Fruit fly (Drosophila melanogaster) whole organism, embryonic: Measurements from ENCODE around the gene dec.
A peak's percentile ranks its signal among the peaks of the same experiment; 100 is the strongest.

Experiments used
- Asciz ChIP-seq: fragments of 200-800 bp; sonication (Bioruptor generic); optimal IDR thresholded peaks from 2 replicates; lab custom pipeline; 2017; ENCODE audit warnings: missing biosample characterization, mild to moderate bottlenecking, missing genetic modification characterization, missing genetic modification reagents
- Atf3 ChIP-seq: fragments of 200-800 bp; sonication (Bioruptor generic); optimal IDR thresholded peaks from 3 replicates; lab custom pipeline; 2016; ENCODE audit warnings: missing biosample characterization, missing genetic modification characterization
- CG10274 ChIP-seq: fragments of 200-800 bp; sonication (Bioruptor generic); optimal IDR thresholded peaks from 3 replicates; lab custom pipeline; 2017; ENCODE audit warnings: missing biosample characterization, mild to moderate bottlenecking, missing genetic modification characterization
- CG10543 ChIP-seq: fragments of 200-800 bp; sonication (Bioruptor generic); optimal IDR thresholded peaks from 3 replicates; lab custom pipeline; 2017; ENCODE audit warnings: missing biosample characterization, mild to moderate bottlenecking, missing genetic modification characterization, moderate library complexity
- CG11398 ChIP-seq: fragments of 200-800 bp; sonication (Bioruptor generic); optimal IDR thresholded peaks from 2 replicates; lab custom pipeline; 2016; ENCODE audit warnings: missing biosample characterization, missing genetic modification characterization
- CG12071 ChIP-seq: fragments of 200-800 bp; sonication (Bioruptor generic); optimal IDR thresholded peaks from 3 replicates; lab custom pipeline; 2018; ENCODE audit warnings: missing biosample characterization, mild to moderate bottlenecking, missing genetic modification characterization
- CG13424 ChIP-seq: fragments of 200-800 bp; sonication (Bioruptor generic); optimal IDR thresholded peaks from 2 replicates; lab custom pipeline; 2019; ENCODE audit warnings: missing biosample characterization, mild to moderate bottlenecking, missing genetic modification characterization, moderate library complexity
- CG14014 ChIP-seq: fragments of 200-800 bp; sonication (Bioruptor generic); IDR thresholded peaks from 2 replicates; pipeline ENCODE4 v1.3.6; 2022; ENCODE audit warnings: missing biosample characterization, missing genetic modification characterization
- CG16779 ChIP-seq: fragments of 200-800 bp; sonication (Bioruptor generic); IDR thresholded peaks from 2 replicates; pipeline ENCODE4 v1.3.6; 2022; ENCODE audit warnings: missing biosample characterization, missing genetic modification characterization
- CG17328 ChIP-seq: fragments of 200-800 bp; sonication (Bioruptor generic); IDR thresholded peaks from 2 replicates; pipeline ENCODE4 v1.3.6; 2022; ENCODE audit warnings: missing biosample characterization, missing genetic modification characterization
- CG18262 ChIP-seq: fragments of 200-800 bp; optimal IDR thresholded peaks from 3 replicates; lab custom pipeline; 2019; ENCODE audit warnings: missing biosample characterization, mild to moderate bottlenecking, missing genetic modification characterization, moderate library complexity
- CG2116 ChIP-seq: fragments of 200-800 bp; sonication (Bioruptor generic); optimal IDR thresholded peaks from 3 replicates; lab custom pipeline; 2018; ENCODE audit warnings: missing biosample characterization, mild to moderate bottlenecking, missing genetic modification characterization
- CG2678 ChIP-seq: fragments of 200-800 bp; sonication (Bioruptor generic); optimal IDR thresholded peaks from 3 replicates; lab custom pipeline; 2019; ENCODE audit warnings: missing biosample characterization, mild to moderate bottlenecking, missing genetic modification characterization, moderate library complexity
- CG30431 ChIP-seq: fragments of 200-800 bp; sonication (Bioruptor generic); optimal IDR thresholded peaks from 2 replicates; lab custom pipeline; 2017; ENCODE audit warnings: missing biosample characterization, missing genetic modification characterization
- CG3065 ChIP-seq: fragments of 200-800 bp; sonication (Bioruptor generic); optimal IDR thresholded peaks from 2 replicates; lab custom pipeline; 2016; ENCODE audit warnings: missing biosample characterization, missing genetic modification characterization
- CG31388 ChIP-seq: fragments of 200-800 bp; sonication (Bioruptor generic); optimal IDR thresholded peaks from 2 replicates; lab custom pipeline; 2016; ENCODE audit warnings: missing biosample characterization, missing genetic modification characterization
- CG34422 ChIP-seq: fragments of 200-800 bp; sonication (Bioruptor generic); IDR thresholded peaks from 3 replicates; pipeline ENCODE4 v1.3.6; 2022; ENCODE audit warnings: missing biosample characterization, missing genetic modification characterization
- CG4360 ChIP-seq: fragments of 200-800 bp; sonication (Bioruptor generic); IDR thresholded peaks from 2 replicates; pipeline ENCODE4 v1.3.6; 2022; ENCODE audit warnings: missing biosample characterization, missing genetic modification characterization
- CG4617 ChIP-seq: fragments of 200-800 bp; sonication (Bioruptor generic); optimal IDR thresholded peaks from 3 replicates; lab custom pipeline; 2016; ENCODE audit warnings: missing biosample characterization, missing genetic modification characterization, borderline replicate concordance
- CG6272 ChIP-seq: fragments of 200-800 bp; sonication (Bioruptor generic); IDR thresholded peaks from 2 replicates; pipeline ENCODE4 v1.3.6; 2022; ENCODE audit warnings: missing biosample characterization, missing genetic modification characterization
- CG6854 ChIP-seq: fragments of 200-800 bp; sonication (Bioruptor generic); optimal IDR thresholded peaks from 3 replicates; lab custom pipeline; 2017; ENCODE audit warnings: missing biosample characterization, mild to moderate bottlenecking, missing genetic modification characterization
- CG8478 ChIP-seq: fragments of >200 bp; optimal IDR thresholded peaks from 2 replicates; lab custom pipeline; 2018
- CG9215 ChIP-seq: fragments of 200-800 bp; sonication (Bioruptor generic); IDR thresholded peaks from 2 replicates; pipeline ENCODE4 v1.3.6; 2022; ENCODE audit warnings: missing biosample characterization, missing genetic modification characterization
- CG9727 ChIP-seq: fragments of 200-800 bp; sonication (Bioruptor generic); optimal IDR thresholded peaks from 3 replicates; lab custom pipeline; 2017; ENCODE audit warnings: missing biosample characterization, mild to moderate bottlenecking, missing genetic modification characterization
- D19A ChIP-seq: fragments of 200-800 bp; optimal IDR thresholded peaks from 3 replicates; lab custom pipeline; 2019; ENCODE audit warnings: missing biosample characterization, mild to moderate bottlenecking, missing genetic modification characterization, moderate library complexity
- Doc2 ChIP-seq: fragments of 200-800 bp; sonication (Bioruptor generic); IDR thresholded peaks from 2 replicates; pipeline ENCODE4 v1.3.6; 2022; ENCODE audit warnings: missing biosample characterization, missing genetic modification characterization
- H15 ChIP-seq: fragments of 200-800 bp; sonication (Bioruptor generic); IDR thresholded peaks from 3 replicates; pipeline ENCODE4 v1.3.6; 2022; ENCODE audit warnings: missing biosample characterization, missing genetic modification characterization
- Hey ChIP-seq: fragments of 200-800 bp; sonication (Bioruptor generic); optimal IDR thresholded peaks from 3 replicates; lab custom pipeline; 2018; ENCODE audit warnings: missing biosample characterization, mild to moderate bottlenecking, missing genetic modification characterization
- Mrtf ChIP-seq: fragments of 200-800 bp; sonication (Bioruptor generic); IDR thresholded peaks from 3 replicates; pipeline ENCODE4 v1.3.6; 2022; ENCODE audit warnings: missing biosample characterization, missing genetic modification characterization
- Nf-YB ChIP-seq: fragments of 200-800 bp; sonication (Bioruptor generic); optimal IDR thresholded peaks from 3 replicates; lab custom pipeline; 2019; ENCODE audit warnings: missing biosample characterization, mild to moderate bottlenecking, missing genetic modification characterization, moderate library complexity
- Side ChIP-seq: fragments of 200-800 bp; sonication (Bioruptor generic); optimal IDR thresholded peaks from 2 replicates; lab custom pipeline; 2016; ENCODE audit warnings: missing biosample characterization, missing genetic modification characterization
- Sox100B ChIP-seq: fragments of 200-800 bp; sonication (Bioruptor generic); optimal IDR thresholded peaks from 3 replicates; lab custom pipeline; 2018; ENCODE audit warnings: missing biosample characterization, mild to moderate bottlenecking, missing genetic modification characterization
- Xbp1 ChIP-seq: fragments of 200-800 bp; sonication (Bioruptor generic); optimal IDR thresholded peaks from 3 replicates; lab custom pipeline; 2016; ENCODE audit warnings: missing biosample characterization, mild to moderate bottlenecking, missing genetic modification characterization
- btn ChIP-seq: fragments of 200-800 bp; sonication (Bioruptor generic); optimal IDR thresholded peaks from 2 replicates; lab custom pipeline; 2016; ENCODE audit warnings: missing biosample characterization, missing genetic modification characterization
- cas ChIP-seq: fragments of 200-800 bp; sonication (Bioruptor generic); IDR thresholded peaks from 2 replicates; pipeline ENCODE4 v1.3.6; 2022; ENCODE audit warnings: missing biosample characterization, missing genetic modification characterization
- esg ChIP-seq: fragments of 200-800 bp; sonication (Bioruptor generic); conservative IDR thresholded peaks from 2 replicates; pipeline ENCODE4 v1.3.6; 2022; ENCODE audit warnings: missing biosample characterization, missing genetic modification characterization
- fu2 ChIP-seq: fragments of 200-800 bp; sonication (Bioruptor generic); optimal IDR thresholded peaks from 2 replicates; lab custom pipeline; 2016; ENCODE audit warnings: missing biosample characterization, missing genetic modification characterization
- gfzf ChIP-seq: fragments of 200-800 bp; sonication (Bioruptor generic); optimal IDR thresholded peaks from 2 replicates; lab custom pipeline; 2016; ENCODE audit warnings: missing biosample characterization, mild to moderate bottlenecking, missing genetic modification characterization, moderate library complexity
- grau ChIP-seq: fragments of 200-800 bp; optimal IDR thresholded peaks from 3 replicates; lab custom pipeline; 2019; ENCODE audit warnings: missing biosample characterization, mild to moderate bottlenecking, missing genetic modification characterization, moderate library complexity
- ham ChIP-seq: fragments of 200-800 bp; sonication (Bioruptor generic); IDR thresholded peaks from 2 replicates; pipeline ENCODE4 v1.3.6; 2022; ENCODE audit warnings: missing biosample characterization, missing genetic modification characterization
- hkb ChIP-seq, 2 experiments: fragments of 200-800 bp in 1 of 2; fragments of >200 bp in 1 of 2; sonication (Bioruptor generic) in 1 of 2; IDR thresholded peaks in 1 of 2; optimal IDR thresholded peaks in 1 of 2; 2 replicates each; pipeline versions ENCODE4 v1.3.6 to Lab custom; 2017 to 2022; ENCODE audit warnings: missing biosample characterization in 1 of 2, missing genetic modification characterization in 1 of 2
- hth ChIP-seq: fragments of >200 bp; optimal IDR thresholded peaks from 2 replicates; lab custom pipeline; 2017; ENCODE audit warnings: inconsistent platforms
- lmd ChIP-seq: fragments of 200-800 bp; sonication (Bioruptor generic); IDR thresholded peaks from 2 replicates; pipeline ENCODE4 v1.3.6; 2022; ENCODE audit warnings: missing biosample characterization, missing genetic modification characterization
- nerfin-2 ChIP-seq: fragments of 200-800 bp; sonication (Bioruptor generic); IDR thresholded peaks from 2 replicates; pipeline ENCODE4 v1.3.6; 2022; ENCODE audit warnings: missing biosample characterization, missing genetic modification characterization; ENCODE audit not compliant: partially characterized antibody
- org-1 ChIP-seq: fragments of 200-800 bp; sonication (Bioruptor generic); optimal IDR thresholded peaks from 2 replicates; lab custom pipeline; 2017; ENCODE audit warnings: missing biosample characterization, missing genetic modification characterization
- otp ChIP-seq: fragments of 200-800 bp; sonication (Bioruptor generic); IDR thresholded peaks from 3 replicates; pipeline ENCODE4, ENCODE4 v1.3.6; 2022; ENCODE audit warnings: missing biosample characterization, missing genetic modification characterization
- repo ChIP-seq: fragments of 200-800 bp; sonication (Bioruptor generic); optimal IDR thresholded peaks from 2 replicates; lab custom pipeline; 2016; ENCODE audit warnings: missing biosample characterization, missing genetic modification characterization
- sob ChIP-seq: fragments of 200-800 bp; sonication (Bioruptor generic); IDR thresholded peaks from 2 replicates; pipeline ENCODE4 v1.3.6; 2022; ENCODE audit warnings: missing biosample characterization, missing genetic modification characterization
- trh ChIP-seq: fragments of 200-800 bp; sonication (Bioruptor generic); optimal IDR thresholded peaks from 2 replicates; lab custom pipeline; 2016; ENCODE audit warnings: missing biosample characterization, missing genetic modification characterization
- twi ChIP-seq: fragments of 200-800 bp; optimal IDR thresholded peaks from 2 replicates; lab custom pipeline; 2019; ENCODE audit warnings: missing biosample characterization, mild to moderate bottlenecking, missing genetic modification characterization, moderate library complexity
- usp ChIP-seq: fragments of >200 bp; optimal IDR thresholded peaks from 2 replicates; lab custom pipeline; 2017; ENCODE audit warnings: missing biosample characterization, missing genetic modification characterization
- zf30C ChIP-seq: fragments of 200-800 bp; sonication (Bioruptor generic); optimal IDR thresholded peaks from 3 replicates; lab custom pipeline; 2018; ENCODE audit warnings: missing biosample characterization, mild to moderate bottlenecking, missing genetic modification characterization
- zfh1 ChIP-seq: fragments of 200-800 bp; sonication (Bioruptor generic); IDR thresholded peaks from 3 replicates; pipeline ENCODE4 v1.3.6; 2022; ENCODE audit warnings: missing biosample characterization, missing genetic modification characterization

Gene dec

dm6 chrX:7909482-7909881 lies 36.5 kb upstream of the dec start (continued):
- TF ChIP-seq CG13424 (tag; lab: Kevin White, UChicago) (peak; percentile 25), CG14014 (GFP tag; lab: Robert Waterston, UW) (0 out of 2 replicates have a peak, but pooled peaks have one; percentile 14), lmd (GFP tag; lab: Robert Waterston, UW) (0 out of 2 replicates have a peak, but pooled peaks have one; percentile 33), CG17328 (GFP tag; lab: Robert Waterston, UW) (no peak), zf30C (GFP tag; lab: Kevin White, UChicago) (peak; percentile 18), fu2 (GFP tag; lab: Kevin White, UChicago) (no peak), CG18262 (peak; percentile 23), zfh1 (GFP tag; lab: Robert Waterston, UW) (no peak), CG10274 (no peak), CG2116 (GFP tag; lab: Kevin White, UChicago) (no peak), Doc2 (no peak), Side (GFP tag; lab: Kevin White, UChicago) (no peak), esg (GFP tag; lab: Robert Waterston, UW) (0 out of 2 replicates have a peak, but pooled peaks have one; percentile 11), CG6854 (GFP tag; lab: Kevin White, UChicago) (no peak), Xbp1 (GFP tag; lab: Kevin White, UChicago) (peak; percentile 9), hth (lab: Kevin White, UChicago) (no peak), CG30431 (GFP tag; lab: Kevin White, UChicago) (no peak), usp (GFP tag; lab: Kevin White, UChicago) (no peak), CG9215 (GFP tag; lab: Robert Waterston, UW) (no peak), CG4360 (GFP tag; lab: Robert Waterston, UW) (no peak), Nf-YB (no peak), CG6272 (GFP tag; lab: Robert Waterston, UW) (no peak), CG31388 (GFP tag; lab: Kevin White, UChicago) (no peak), H15 (GFP tag; lab: Robert Waterston, UW) (no peak), CG12071 (no peak), Atf3 (no peak), CG16779 (GFP tag; lab: Robert Waterston, UW) (no peak), CG9727 (GFP tag; lab: Kevin White, UChicago) (no peak), hkb (optimal IDR thresholded peaks at IDR 0.05; lab: Kevin White, UChicago) (no peak), hkb (GFP tag; IDR thresholded peaks at IDR 0.05; lab: Robert Waterston, UW) (0 out of 2 replicates have a peak, but pooled peaks have one; percentile 36), grau (tag; lab: Kevin White, UChicago) (peak; percentile 41), CG4617 (GFP tag; lab: Kevin White, UChicago) (no peak), ham (GFP tag; lab: Robert Waterston, UW) (no peak), Sox100B (GFP tag; lab: Kevin White, UChicago) (no peak), CG11398 (GFP tag; lab: Kevin White, UChicago) (no peak), repo (no peak), CG8478 (lab: Kevin White, UChicago) (no peak), sob (GFP tag; lab: Robert Waterston, UW) (0 out of 2 replicates have a peak, but pooled peaks have one; percentile 23), CG2678 (tag; lab: Kevin White, UChicago) (no peak), D19A (tag; lab: Kevin White, UChicago) (peak; percentile 15), btn (GFP tag; lab: Kevin White, UChicago) (no peak), cas (no peak), gfzf (GFP tag; lab: Kevin White, UChicago) (no peak), trh (GFP tag; lab: Kevin White, UChicago) (no peak), nerfin-2 (GFP tag; lab: Robert Waterston, UW) (no peak), CG3065 (GFP tag; lab: Kevin White, UChicago) (no peak), org-1 (GFP tag; lab: Kevin White, UChicago) (no peak), CG34422 (GFP tag; lab: Robert Waterston, UW) (no peak), twi (no peak), Asciz (GFP tag; lab: Kevin White, UChicago) (no peak), CG10543 (no peak), Mrtf (GFP tag; lab: Robert Waterston, UW) (no peak), otp (no peak), Hey (tag; lab: Kevin White, UChicago) (no peak)
